Worm (Caenorhabditis elegans): ENCODE results near the gene F10C1.8.

Gene F10C1.8

DNA sequence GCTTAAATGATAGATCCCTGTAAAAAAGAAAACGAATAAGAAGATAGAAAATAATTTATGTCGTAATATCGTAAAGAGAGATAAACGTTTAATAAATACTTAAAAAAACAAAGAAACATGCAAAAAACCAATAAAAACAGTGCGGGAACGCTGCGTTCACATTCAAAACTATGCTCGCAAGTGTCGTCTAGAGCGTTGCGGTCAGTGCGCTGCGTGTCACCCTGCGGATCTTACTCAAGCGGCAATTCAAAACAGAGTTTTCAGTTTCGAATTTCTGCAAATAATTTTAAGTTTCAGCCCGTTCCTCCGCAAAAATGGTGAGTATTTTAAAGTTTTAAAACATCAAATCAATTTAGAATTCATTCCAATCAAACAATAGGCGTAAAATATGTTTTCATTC is 39.5 kb upstream of the F10C1.8 start, which contains the start of the genes tiar-1 and lelo-4 (continued):
- no peak for TF ChIP-seq nhr-84 (tag; optimal IDR thresholded peaks at IDR 0.05)
- TF ChIP-seq sup-37 (GFP tag; optimal IDR thresholded peaks at IDR 0.05) = no peak
- no peak for TF ChIP-seq elt-2 (tag; optimal IDR thresholded peaks at IDR 0.05)
- TF ChIP-seq elt-3 (tag; optimal IDR thresholded peaks at IDR 0.05) = peak in 1 of 6 experiments; percentile 58
- TF ChIP-seq nhr-28 (tag; optimal IDR thresholded peaks at IDR 0.05) = no peak
- TF ChIP-seq nhr-47 (tag; optimal IDR thresholded peaks at IDR 0.05) = peak; percentile 42
- no peak for TF ChIP-seq ceh-63 (GFP tag; optimal IDR thresholded peaks at IDR 0.05)

ce11 chrII:5715745-5716357 is 38.4 kb upstream of the F10C1.8 start, which contains the start of the genes C18A3.10 and C18A3.3:
Gene C18A3.10, minus strand, starts transcription at chrII:5715845.
Gene C18A3.3, plus strand, starts transcription at chrII:5716307.
- TF ChIP-seq efl-1 (optimal IDR thresholded peaks at IDR 0.05) (no peak), efl-1 (GFP tag; optimal IDR thresholded peaks at IDR 0.05 in 1 of 2) (peak in 1 of 2 experiments; percentile 7), lin-35 (GFP tag; optimal IDR thresholded peaks at IDR 0.05) (no peak), dpl-1 (GFP tag; optimal IDR thresholded peaks at IDR 0.05) (peak in 1 of 3 experiments; percentile 14), ets-5 (GFP tag; IDR thresholded peaks at IDR 0.05) (no peak)

- TF ChIP-seq lin-15B (tag; optimal IDR thresholded peaks at IDR 0.05) (no peak), nhr-12 (tag; optimal IDR thresholded peaks at IDR 0.05) (no peak), ceh-82 (tag; optimal IDR thresholded peaks at IDR 0.05) (no peak), hlh-17 (GFP tag; optimal IDR thresholded peaks at IDR 0.05; ENCODE audit: borderline replicate concordance) (no peak), fkh-4 (tag; optimal IDR thresholded peaks at IDR 0.05; ENCODE audit: borderline replicate concordance) (no peak), ztf-11 (tag; optimal IDR thresholded peaks at IDR 0.05) (no peak), blmp-1 (tag; optimal IDR thresholded peaks at IDR 0.05) (no peak)
These were observed 36.4 kb upstream of the F10C1.8 start, which contains the start of gene zipt-3 for ce11 chrII:5717831-5718230. Gene zipt-3, plus strand, starts transcription at chrII:5718131.

- TF ChIP-seq tbx-2 (tag; optimal IDR thresholded peaks at IDR 0.05) = no peak
- TF ChIP-seq nhr-90 (tag; optimal IDR thresholded peaks at IDR 0.05; ENCODE audit: poor library complexity) = no peak
- no peak for TF ChIP-seq swsn-7 (tag; optimal IDR thresholded peaks at IDR 0.05)
- no peak for TF ChIP-seq hlh-17 (GFP tag; optimal IDR thresholded peaks at IDR 0.05; ENCODE audit: borderline replicate concordance)
- no peak for TF ChIP-seq sptf-1 (tag; optimal IDR thresholded peaks at IDR 0.05)
- TF ChIP-seq nhr-19 (GFP tag; conservative IDR thresholded peaks at IDR 0.05) = no peak
- TF ChIP-seq fkh-10 (GFP tag; optimal IDR thresholded peaks at IDR 0.05) = no peak
- no peak for TF ChIP-seq nhr-77 (tag; optimal IDR thresholded peaks at IDR 0.05)
- TF ChIP-seq unc-62 (GFP tag; optimal IDR thresholded peaks at IDR 0.05) = no peak
- TF ChIP-seq jun-1 (tag; optimal IDR thresholded peaks at IDR 0.05) = no peak
- TF ChIP-seq unc-86 (tag; optimal IDR thresholded peaks at IDR 0.05) = no peak
- no peak for TF ChIP-seq egl-13 (tag; optimal IDR thresholded peaks at IDR 0.05)
- TF ChIP-seq irx-1 (tag; optimal IDR thresholded peaks at IDR 0.05) = no peak
- TF ChIP-seq Y116A8C.19 (tag; optimal IDR thresholded peaks at IDR 0.05; ENCODE audit: borderline replicate concordance) = no peak
- no peak for TF ChIP-seq unc-130 (tag; optimal IDR thresholded peaks at IDR 0.05)
These were observed 34.4 kb upstream of the F10C1.8 start, which contains the start of gene damt-1 for ce11 chrII:5719848-5720247. Gene damt-1, plus strand, starts transcription at chrII:5720148.

ce11 chrII:5725094-5725493 is 29.2 kb upstream of the F10C1.8 start:
- TF ChIP-seq xbp-1 (tag; optimal IDR thresholded peaks at IDR 0.05) = peak; percentile 29
- no peak for TF ChIP-seq nhr-237 (tag; optimal IDR thresholded peaks at IDR 0.05)
- TF ChIP-seq nhr-77 (tag; optimal IDR thresholded peaks at IDR 0.05) = peak; percentile 1
- TF ChIP-seq lin-39 (tag; optimal IDR thresholded peaks at IDR 0.05) = no peak
- peak; percentile 58 for TF ChIP-seq isw-1 (GFP tag; IDR thresholded peaks at IDR 0.05)
- peak; percentile 46 for TF ChIP-seq mep-1 (tag; optimal IDR thresholded peaks at IDR 0.05)
- peak; percentile 38 for TF ChIP-seq ceh-8 (GFP tag; optimal IDR thresholded peaks at IDR 0.05)
- peak in 1 of 2 experiments; percentile 71 for TF ChIP-seq lsy-2 (tag; optimal IDR thresholded peaks at IDR 0.05)
- peak; percentile 0 for TF ChIP-seq dsc-1 (tag; optimal IDR thresholded peaks at IDR 0.05)
- peak; percentile 93 for TF ChIP-seq lin-14 (GFP tag; optimal IDR thresholded peaks at IDR 0.05)
- no peak for TF ChIP-seq lir-3 (tag; optimal IDR thresholded peaks at IDR 0.05; ENCODE audit: poor library complexity)
- peak; percentile 61 for TF ChIP-seq snu-23 (GFP tag; optimal IDR thresholded peaks at IDR 0.05)
- TF ChIP-seq lin-15B (tag; optimal IDR thresholded peaks at IDR 0.05) = peak; percentile 15
- TF ChIP-seq C16A3.4 (tag; optimal IDR thresholded peaks at IDR 0.05) = peak; percentile 42
- no peak for TF ChIP-seq ets-5 (GFP tag; IDR thresholded peaks at IDR 0.05)
- peak; percentile 6 for TF ChIP-seq F16B12.6 (tag; optimal IDR thresholded peaks at IDR 0.05)

Data from whole organism, L1 larva.